Worm (Caenorhabditis elegans): Measurements from ENCODE around the gene ZK1251.3.

- TF ChIP-seq ama-1 (optimal IDR thresholded peaks at IDR 0.05) (no peak), daf-8 (GFP tag; IDR thresholded peaks at IDR 0.05) (no peak)
These were observed 41.5 kb upstream of the ZK1251.3 start, which contains the start of gene del-2 for ce11 chrIV:9641925-9642324.

Measured in whole organism, L4 larva.